Worm (Caenorhabditis elegans): ENCODE measurements around the gene mrps-17.

mrps-17 gene

DNA sequence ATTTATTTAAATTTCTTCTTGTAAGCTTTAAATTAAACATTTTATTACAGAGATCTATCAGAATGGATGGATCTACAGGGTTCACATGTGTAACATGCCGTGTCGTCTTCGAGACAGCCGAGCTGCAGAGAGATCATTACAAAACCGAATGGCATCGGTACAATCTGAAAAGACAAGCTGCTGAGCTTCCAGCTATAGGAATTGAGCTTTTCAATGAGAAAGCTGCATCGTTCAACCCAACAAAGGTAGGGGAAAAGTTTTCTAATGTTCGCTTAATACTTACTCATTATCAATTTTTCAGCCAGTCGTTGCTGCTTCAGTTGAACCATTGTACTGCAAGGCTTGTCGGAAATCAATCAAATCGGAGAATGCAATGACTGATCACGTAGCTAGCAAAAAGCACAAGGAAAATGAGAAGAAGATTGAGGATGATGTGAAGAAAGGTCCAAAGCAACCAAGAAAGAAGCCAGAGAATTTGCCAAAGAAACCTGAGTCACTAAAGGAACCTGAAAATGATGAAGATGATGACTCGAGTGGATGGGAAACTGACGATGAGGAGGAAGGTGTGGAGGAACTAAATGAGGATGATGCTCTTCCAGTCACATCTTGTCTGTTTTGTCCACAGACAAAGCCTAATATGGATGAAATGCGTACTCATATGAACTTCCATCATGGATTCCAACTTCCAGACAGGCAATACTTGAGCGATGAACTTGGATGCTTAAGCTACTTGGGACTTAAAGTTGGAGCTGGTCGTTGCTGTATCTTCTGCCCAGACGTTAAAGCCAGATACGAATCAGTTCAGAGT is 49.8 kb downstream of the mrps-17 start, which contains the start of gene znf-622:
znf-622 (plus strand) TSS at position 51 of the 808 bp plus-strand sequence.
- TF ChIP-seq efl-1 (optimal IDR thresholded peaks at IDR 0.05) (no peak), efl-1 (GFP tag; optimal IDR thresholded peaks at IDR 0.05 in 1 of 2) (peak in 1 of 2 experiments; percentile 75), nhr-84 (tag; optimal IDR thresholded peaks at IDR 0.05) (no peak), nhr-77 (tag; optimal IDR thresholded peaks at IDR 0.05) (no peak)

All from whole organism, L1 larva.